Fruit fly (Drosophila melanogaster) whole organism, embryonic: ENCODE results near the gene CG12301.

ENCODE experiments used
- Asciz ChIP-seq: fragments of 200-800 bp; sonication (Bioruptor generic); optimal IDR thresholded peaks from 2 replicates; lab custom pipeline; 2017; ENCODE audit warnings: missing biosample characterization, mild to moderate bottlenecking, missing genetic modification characterization, missing genetic modification reagents
- CG10147 ChIP-seq: fragments of 200-800 bp; sonication (Bioruptor generic); optimal IDR thresholded peaks from 2 replicates; lab custom pipeline; 2019; ENCODE audit warnings: missing biosample characterization, mild to moderate bottlenecking, missing genetic modification characterization, moderate library complexity
- CG1024 ChIP-seq: fragments of 200-800 bp; sonication (Bioruptor generic); IDR thresholded peaks from 2 replicates; pipeline ENCODE4 v1.3.6; 2022; ENCODE audit warnings: missing biosample characterization, missing genetic modification characterization
- CG10267 ChIP-seq: fragments of 200-800 bp; sonication (Bioruptor generic); optimal IDR thresholded peaks from 2 replicates; lab custom pipeline; 2018; ENCODE audit warnings: missing biosample characterization, mild to moderate bottlenecking, missing genetic modification characterization, moderate library complexity
- CG13624 ChIP-seq: fragments of 200-800 bp; sonication (Bioruptor generic); optimal IDR thresholded peaks from 2 replicates; lab custom pipeline; 2016; ENCODE audit warnings: missing biosample characterization, missing genetic modification characterization
- CG15696 ChIP-seq: fragments of 200-800 bp; sonication (Bioruptor generic); optimal IDR thresholded peaks from 2 replicates; lab custom pipeline; 2019; ENCODE audit warnings: missing biosample characterization, mild to moderate bottlenecking, missing genetic modification characterization, moderate library complexity
- CG18011 ChIP-seq: fragments of 200-800 bp; sonication (Bioruptor generic); optimal IDR thresholded peaks from 2 replicates; lab custom pipeline; 2017; ENCODE audit warnings: missing biosample characterization, missing genetic modification characterization, mild to moderate bottlenecking, moderate library complexity, missing genotype
- CG2199 ChIP-seq: fragments of 200-800 bp; sonication (Bioruptor generic); IDR thresholded peaks from 3 replicates; pipeline ENCODE4 v1.3.6; 2022; ENCODE audit warnings: missing biosample characterization, missing genetic modification characterization
- CG3065 ChIP-seq: fragments of 200-800 bp; sonication (Bioruptor generic); optimal IDR thresholded peaks from 2 replicates; lab custom pipeline; 2016; ENCODE audit warnings: missing biosample characterization, missing genetic modification characterization
- CG3726 ChIP-seq: fragments of 200-800 bp; sonication (Bioruptor generic); IDR thresholded peaks from 3 replicates; pipeline ENCODE4, ENCODE4 v1.3.6; 2022; ENCODE audit warnings: missing biosample characterization, missing genetic modification characterization
- CG42726 ChIP-seq: fragments of 200-800 bp; sonication (Bioruptor generic); IDR thresholded peaks from 2 replicates; pipeline ENCODE4 v1.3.6; 2022; ENCODE audit warnings: missing biosample characterization, missing genetic modification characterization; ENCODE audit not compliant: partially characterized antibody
- CG4424 ChIP-seq: fragments of 200-800 bp; sonication (Bioruptor generic); optimal IDR thresholded peaks from 3 replicates; lab custom pipeline; 2016; ENCODE audit warnings: missing biosample characterization, missing genetic modification characterization
- CG4617 ChIP-seq: fragments of 200-800 bp; sonication (Bioruptor generic); optimal IDR thresholded peaks from 3 replicates; lab custom pipeline; 2016; ENCODE audit warnings: missing biosample characterization, missing genetic modification characterization, borderline replicate concordance
- CG6813 ChIP-seq: fragments of 200-800 bp; sonication (Bioruptor generic); optimal IDR thresholded peaks from 2 replicates; lab custom pipeline; 2017; ENCODE audit warnings: missing biosample characterization, missing genetic modification characterization, mild to moderate bottlenecking, moderate library complexity, missing genetic modification reagents
- CG7357 ChIP-seq: fragments of 200-800 bp; sonication (Bioruptor generic); IDR thresholded peaks from 3 replicates; pipeline ENCODE4 v1.3.6; 2022; ENCODE audit warnings: missing biosample characterization, missing genetic modification characterization
- CG7839 ChIP-seq: fragments of 200-800 bp; sonication (Bioruptor generic); optimal IDR thresholded peaks from 3 replicates; lab custom pipeline; 2018; ENCODE audit warnings: missing biosample characterization, mild to moderate bottlenecking, missing genetic modification characterization, moderate library complexity
- CG7928 ChIP-seq: fragments of 200-800 bp; sonication (Bioruptor generic); optimal IDR thresholded peaks from 2 replicates; lab custom pipeline; 2017; ENCODE audit warnings: missing biosample characterization, mild to moderate bottlenecking, missing genetic modification characterization
- CG8478 ChIP-seq: fragments of >200 bp; optimal IDR thresholded peaks from 2 replicates; lab custom pipeline; 2018
- CG8944 ChIP-seq: fragments of 200-800 bp; sonication (Bioruptor generic); optimal IDR thresholded peaks from 3 replicates; lab custom pipeline; 2016; ENCODE audit warnings: missing biosample characterization, missing genetic modification characterization
- CG9727 ChIP-seq: fragments of 200-800 bp; sonication (Bioruptor generic); optimal IDR thresholded peaks from 3 replicates; lab custom pipeline; 2017; ENCODE audit warnings: missing biosample characterization, mild to moderate bottlenecking, missing genetic modification characterization
- Dek ChIP-seq: fragments of 200-800 bp; sonication (Bioruptor generic); optimal IDR thresholded peaks from 3 replicates; lab custom pipeline; 2019; ENCODE audit warnings: missing biosample characterization, mild to moderate bottlenecking, missing genetic modification characterization, moderate library complexity
- Dll ChIP-seq: fragments of 200-800 bp; sonication (Bioruptor generic); IDR thresholded peaks from 4 replicates; pipeline ENCODE4 v1.3.6; 2022; ENCODE audit warnings: missing biosample characterization, missing genetic modification characterization; ENCODE audit not compliant: partially characterized antibody
- Eip74EF ChIP-seq, 2 experiments: fragments of 200-800 bp in 1 of 2; fragments of >200 bp in 1 of 2; sonication (Bioruptor generic) in 1 of 2; optimal IDR thresholded peaks; 2 replicates each; lab custom pipeline; 2017 to 2019; ENCODE audit warnings: missing biosample characterization in 2 of 2, missing genetic modification characterization in 2 of 2, mild to moderate bottlenecking in 1 of 2, moderate library complexity in 1 of 2
- Gug ChIP-seq: fragments of 200-800 bp; sonication (Bioruptor generic); IDR thresholded peaks from 4 replicates; pipeline ENCODE4 v1.3.6; 2022; ENCODE audit warnings: missing biosample characterization, missing genetic modification characterization
- HLHmδ ChIP-seq: fragments of 200-800 bp; sonication (Bioruptor generic); optimal IDR thresholded peaks from 2 replicates; lab custom pipeline; 2018; ENCODE audit warnings: missing biosample characterization, mild to moderate bottlenecking, missing genetic modification characterization, moderate library complexity
- Max ChIP-seq: fragments of 200-800 bp; sonication (Bioruptor generic); optimal IDR thresholded peaks from 2 replicates; lab custom pipeline; 2016; ENCODE audit warnings: missing biosample characterization, mild to moderate bottlenecking, missing genetic modification characterization
- Meics ChIP-seq: fragments of 200-800 bp; sonication (Bioruptor generic); optimal IDR thresholded peaks from 2 replicates; lab custom pipeline; 2017; ENCODE audit warnings: missing biosample characterization, mild to moderate bottlenecking, missing genetic modification characterization
- Mrtf ChIP-seq: fragments of 200-800 bp; sonication (Bioruptor generic); IDR thresholded peaks from 3 replicates; pipeline ENCODE4 v1.3.6; 2022; ENCODE audit warnings: missing biosample characterization, missing genetic modification characterization
- NC2β ChIP-seq: fragments of 200-800 bp; sonication (Bioruptor generic); optimal IDR thresholded peaks from 2 replicates; lab custom pipeline; 2016; ENCODE audit warnings: missing biosample characterization, missing genetic modification characterization
- NFAT ChIP-seq: fragments of 200-800 bp; sonication (Bioruptor generic); IDR thresholded peaks from 2 replicates; pipeline ENCODE4 v1.3.6; 2022; ENCODE audit warnings: missing biosample characterization, missing genetic modification characterization
- Nf-YC ChIP-seq: fragments of 200-800 bp; optimal IDR thresholded peaks from 3 replicates; lab custom pipeline; 2019; ENCODE audit warnings: missing biosample characterization, mild to moderate bottlenecking, missing genetic modification characterization, moderate library complexity
- PHDP ChIP-seq: fragments of 200-800 bp; sonication (Bioruptor generic); optimal IDR thresholded peaks from 3 replicates; lab custom pipeline; 2018; ENCODE audit warnings: missing biosample characterization, mild to moderate bottlenecking, missing genetic modification characterization, moderate library complexity
- Vsx1 ChIP-seq: fragments of 200-800 bp; sonication (Bioruptor generic); optimal IDR thresholded peaks from 2 replicates; lab custom pipeline; 2017; ENCODE audit warnings: missing biosample characterization, mild to moderate bottlenecking, missing genetic modification characterization, missing genetic modification reagents
- ap ChIP-seq: fragments of 200-800 bp; sonication (Bioruptor generic); IDR thresholded peaks from 2 replicates; pipeline ENCODE4 v1.3.6; 2022; ENCODE audit warnings: missing biosample characterization, missing genetic modification characterization
- btn ChIP-seq: fragments of 200-800 bp; sonication (Bioruptor generic); optimal IDR thresholded peaks from 2 replicates; lab custom pipeline; 2016; ENCODE audit warnings: missing biosample characterization, missing genetic modification characterization
- cato ChIP-seq: fragments of 200-800 bp; sonication (Bioruptor generic); optimal IDR thresholded peaks from 2 replicates; lab custom pipeline; 2016; ENCODE audit warnings: missing biosample characterization, missing genetic modification characterization, borderline replicate concordance
- corto ChIP-seq: fragments of 200-800 bp; sonication (Bioruptor generic); optimal IDR thresholded peaks from 2 replicates; lab custom pipeline; 2016; ENCODE audit warnings: missing biosample characterization, mild to moderate bottlenecking, missing genetic modification characterization, moderate library complexity
- dati ChIP-seq: fragments of 200-800 bp; sonication (Bioruptor generic); IDR thresholded peaks from 2 replicates; pipeline ENCODE4 v1.3.6; 2022; ENCODE audit warnings: missing biosample characterization, missing genetic modification characterization
- dimm ChIP-seq: fragments of 200-800 bp; sonication (Bioruptor generic); IDR thresholded peaks from 2 replicates; pipeline ENCODE4 v1.3.6; 2022; ENCODE audit warnings: missing biosample characterization, missing genetic modification characterization
- gfzf ChIP-seq: fragments of 200-800 bp; sonication (Bioruptor generic); optimal IDR thresholded peaks from 2 replicates; lab custom pipeline; 2016; ENCODE audit warnings: missing biosample characterization, mild to moderate bottlenecking, missing genetic modification characterization, moderate library complexity
- mld ChIP-seq: fragments of 200-800 bp; sonication (Bioruptor generic); IDR thresholded peaks from 3 replicates; pipeline ENCODE4 v1.3.6; 2022; ENCODE audit warnings: missing biosample characterization, missing genetic modification characterization; ENCODE audit not compliant: partially characterized antibody
- onecut ChIP-seq: fragments of 200-800 bp; sonication (Bioruptor generic); IDR thresholded peaks from 2 replicates; pipeline ENCODE4 v1.3.6; 2022; ENCODE audit warnings: missing biosample characterization, missing genetic modification characterization
- p53 ChIP-seq: fragments of 200-800 bp; sonication (Bioruptor generic); optimal IDR thresholded peaks from 2 replicates; lab custom pipeline; 2016; ENCODE audit warnings: missing biosample characterization, missing genetic modification characterization
- sc ChIP-seq, 3 experiments: fragments of >200 bp in 2 of 3; fragments of 200-800 bp in 1 of 3; sonication (Bioruptor generic) in 1 of 3; optimal IDR thresholded peaks; 2 replicates in 2 of 3; 3 replicates in 1 of 3; lab custom pipeline; 2017; ENCODE audit warnings: mild to moderate bottlenecking in 1 of 3, missing biosample characterization in 1 of 3, missing genetic modification characterization in 1 of 3, missing genetic modification reagents in 1 of 3
- slp2 ChIP-seq: fragments of 200-800 bp; sonication (Bioruptor generic); optimal IDR thresholded peaks from 2 replicates; lab custom pipeline; 2016; ENCODE audit warnings: missing biosample characterization, missing genetic modification characterization
- tgo ChIP-seq: fragments of 200-800 bp; sonication (Bioruptor generic); IDR thresholded peaks from 3 replicates; pipeline ENCODE4 v1.3.6; 2022; ENCODE audit warnings: missing biosample characterization, missing genetic modification characterization
- tll ChIP-seq, 2 experiments: fragments of 200-800 bp in 1 of 2; fragments of >200 bp in 1 of 2; sonication (Bioruptor generic) in 1 of 2; optimal IDR thresholded peaks; 2 replicates each; lab custom pipeline; 2017 to 2019; ENCODE audit warnings: missing biosample characterization in 2 of 2, missing genetic modification characterization in 2 of 2, mild to moderate bottlenecking in 1 of 2, moderate library complexity in 1 of 2
- vfl ChIP-seq: fragments of 200-800 bp; sonication (Bioruptor generic); optimal IDR thresholded peaks from 2 replicates; lab custom pipeline; 2016; ENCODE audit warnings: missing biosample characterization, missing genetic modification characterization

CG12301 gene

dm6 chr3L:15619626-15620247 lies 39.1 kb downstream of the CG12301 start, which contains the start of gene Phs (continued):
- TF ChIP-seq CG2199 (GFP tag; lab: Robert Waterston, UW) (peak; percentile 71; the same call in 1 of the 3 replicates), CG3065 (GFP tag; lab: Kevin White, UChicago) (peak; percentile 51), CG4617 (GFP tag; lab: Kevin White, UChicago) (peak; percentile 70), HLHmδ (GFP tag; lab: Kevin White, UChicago) (peak; percentile 32), CG42726 (GFP tag; lab: Robert Waterston, UW) (no peak), vfl (GFP tag; lab: Kevin White, UChicago) (peak; percentile 90), Vsx1 (GFP tag; lab: Kevin White, UChicago) (peak; percentile 15), CG7839 (tag; lab: Kevin White, UChicago) (peak; percentile 63), CG7928 (GFP tag; lab: Kevin White, UChicago) (peak; percentile 36), CG6813 (GFP tag; lab: Kevin White, UChicago) (peak; percentile 72), NFAT (GFP tag; lab: Robert Waterston, UW) (peak; percentile 96), CG10267 (tag; lab: Kevin White, UChicago) (peak; percentile 100), CG15696 (tag; lab: Kevin White, UChicago) (no peak), CG9727 (GFP tag; lab: Kevin White, UChicago) (peak; percentile 10), Eip74EF (GFP tag; optimal IDR thresholded peaks at IDR 0.05; lab: Kevin White, UChicago) (no peak), Nf-YC (tag; lab: Kevin White, UChicago) (peak; percentile 46), gfzf (peak; percentile 35), Dek (tag; lab: Kevin White, UChicago) (peak; percentile 12), cato (GFP tag; lab: Kevin White, UChicago) (peak; percentile 59), NC2β (GFP tag; lab: Kevin White, UChicago) (peak; percentile 86), CG8944 (GFP tag; lab: Kevin White, UChicago) (peak; percentile 90), Gug (GFP tag; lab: Robert Waterston, UW) (peak; percentile 80), CG10147 (GFP tag; lab: Kevin White, UChicago) (no peak), CG18011 (GFP tag; lab: Kevin White, UChicago) (peak; percentile 56), dati (GFP tag; lab: Robert Waterston, UW) (no peak), tgo (GFP tag; lab: Robert Waterston, UW) (peak; percentile 65), Meics (GFP tag; lab: Kevin White, UChicago) (peak; percentile 64), CG7357 (GFP tag; lab: Robert Waterston, UW) (0 out of 3 replicates have a peak, but pooled peaks have one; percentile 33), CG4424 (GFP tag; lab: Kevin White, UChicago) (peak; percentile 83), btn (GFP tag; lab: Kevin White, UChicago) (peak; percentile 78), CG13624 (GFP tag; lab: Kevin White, UChicago) (peak; percentile 94), dimm (GFP tag; lab: Robert Waterston, UW) (0 out of 2 replicates have a peak, but pooled peaks have one; percentile 24), CG8478 (lab: Kevin White, UChicago) (peak; percentile 56), ap (GFP tag; lab: Robert Waterston, UW) (peak; percentile 68), sc (optimal IDR thresholded peaks at IDR 0.05; lab: Kevin White, UChicago) (no peak), sc (GFP tag; optimal IDR thresholded peaks at IDR 0.05; lab: Kevin White, UChicago) (peak; percentile 36), p53 (GFP tag; lab: Kevin White, UChicago) (peak; percentile 71), Dll (GFP tag; lab: Robert Waterston, UW) (peak; percentile 34; the same call in 1 of the 4 replicates), slp2 (GFP tag; lab: Kevin White, UChicago) (peak; percentile 74), Mrtf (peak; percentile 69), tll (GFP tag; optimal IDR thresholded peaks at IDR 0.05; lab: Kevin White, UChicago) (no peak), mld (GFP tag; lab: Robert Waterston, UW) (no peak), Asciz (peak; percentile 47), PHDP (tag; lab: Kevin White, UChicago) (peak; percentile 48), onecut (GFP tag; lab: Robert Waterston, UW) (peak; percentile 72), corto (peak; percentile 59), CG1024 (GFP tag; lab: Robert Waterston, UW) (peak; percentile 70), Max (peak; percentile 75), CG3726 (GFP tag; lab: Robert Waterston, UW) (no peak)
